Fruit fly (Drosophila melanogaster) whole organism, pupa: ENCODE measurements around the gene REG.

ENCODE experiments used
- CG14655 ChIP-seq: fragments of 200-800 bp; sonication (Bioruptor generic); optimal IDR thresholded peaks from 3 replicates; lab custom pipeline; 2017; ENCODE audit warnings: mild to moderate bottlenecking, missing biosample characterization, missing genetic modification reagents, missing genetic modification characterization
- CG4496 ChIP-seq: fragments of 200-800 bp; sonication (Bioruptor generic); IDR thresholded peaks from 3 replicates; pipeline ENCODE4 v1.3.6; 2022; ENCODE audit warnings: missing biosample characterization, missing genetic modification characterization
- CG8301 ChIP-seq: fragments of 200-800 bp; sonication (Bioruptor generic); optimal IDR thresholded peaks from 2 replicates; lab custom pipeline; 2018; ENCODE audit warnings: missing biosample characterization, mild to moderate bottlenecking, missing genetic modification characterization
- D1 ChIP-seq: fragments of 200-800 bp; sonication (Bioruptor generic); optimal IDR thresholded peaks from 2 replicates; lab custom pipeline; 2018; ENCODE audit warnings: missing biosample characterization, mild to moderate bottlenecking, missing genetic modification characterization, moderate library complexity
- Pif1A ChIP-seq: fragments of 200-800 bp; sonication (Bioruptor generic); optimal IDR thresholded peaks from 3 replicates; lab custom pipeline; 2016; ENCODE audit warnings: missing biosample characterization, missing genetic modification characterization

DNA sequence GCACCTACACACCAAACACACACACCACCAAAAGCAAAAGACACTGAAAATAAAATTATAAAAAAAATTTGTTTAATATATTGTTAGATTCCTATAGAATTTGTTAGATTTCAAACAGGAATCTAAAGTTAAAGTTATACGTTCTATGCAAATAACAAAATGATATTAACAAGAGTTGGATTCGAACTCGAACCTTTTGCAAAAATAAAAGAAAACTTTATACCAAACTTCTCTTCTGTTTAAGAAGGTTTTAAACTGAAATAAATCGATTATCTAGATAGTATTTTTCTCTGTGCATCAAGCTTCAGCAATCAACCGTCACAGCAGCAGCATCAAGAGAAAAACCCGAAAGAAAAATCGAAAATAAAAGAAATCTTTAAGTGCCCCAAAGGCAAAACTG lies 14.4 kb downstream of the REG start:
- TF ChIP-seq D1 (tag; lab: Kevin White, UChicago) (peak; percentile 5), Pif1A (GFP tag; lab: Kevin White, UChicago) (peak; percentile 44), CG14655 (GFP tag; lab: Kevin White, UChicago) (peak; percentile 72), CG4496 (GFP tag; lab: Robert Waterston, UW) (no peak), CG8301 (peak; percentile 58)
